Worm (Caenorhabditis elegans): ENCODE data around the gene sre-38.

Gene sre-38

ce11 chrII:12467047-12467446 lies 9.7 kb downstream of the sre-38 start, which contains the start of gene srg-16:
Gene srg-16, plus strand, starts transcription at chrII:12467133.
- TF ChIP-seq blmp-1 (tag; optimal IDR thresholded peaks at IDR 0.05) = no peak
- no peak for TF ChIP-seq hlh-1 (tag; optimal IDR thresholded peaks at IDR 0.05)
- no peak for TF ChIP-seq tbx-8 (GFP tag; optimal IDR thresholded peaks at IDR 0.05)
- no peak for TF ChIP-seq drap-1 (GFP tag; optimal IDR thresholded peaks at IDR 0.05)
- no peak for TF ChIP-seq flh-1 (GFP tag; optimal IDR thresholded peaks at IDR 0.05)
- no peak for TF ChIP-seq sptf-1 (tag; optimal IDR thresholded peaks at IDR 0.05)
- TF ChIP-seq ztf-11 (tag; optimal IDR thresholded peaks at IDR 0.05) = no peak
- TF ChIP-seq snpc-4 (tag; optimal IDR thresholded peaks at IDR 0.05) = no peak
- no peak for TF ChIP-seq sem-2 (GFP tag; optimal IDR thresholded peaks at IDR 0.05)
- TF ChIP-seq unc-62 (GFP tag; optimal IDR thresholded peaks at IDR 0.05) = no peak
- TF ChIP-seq cnd-1 (tag; optimal IDR thresholded peaks at IDR 0.05) = no peak
- TF ChIP-seq ceh-83 (GFP tag; optimal IDR thresholded peaks at IDR 0.05) = no peak
- no peak for TF ChIP-seq lsy-2 (tag; optimal IDR thresholded peaks at IDR 0.05)

DNA sequence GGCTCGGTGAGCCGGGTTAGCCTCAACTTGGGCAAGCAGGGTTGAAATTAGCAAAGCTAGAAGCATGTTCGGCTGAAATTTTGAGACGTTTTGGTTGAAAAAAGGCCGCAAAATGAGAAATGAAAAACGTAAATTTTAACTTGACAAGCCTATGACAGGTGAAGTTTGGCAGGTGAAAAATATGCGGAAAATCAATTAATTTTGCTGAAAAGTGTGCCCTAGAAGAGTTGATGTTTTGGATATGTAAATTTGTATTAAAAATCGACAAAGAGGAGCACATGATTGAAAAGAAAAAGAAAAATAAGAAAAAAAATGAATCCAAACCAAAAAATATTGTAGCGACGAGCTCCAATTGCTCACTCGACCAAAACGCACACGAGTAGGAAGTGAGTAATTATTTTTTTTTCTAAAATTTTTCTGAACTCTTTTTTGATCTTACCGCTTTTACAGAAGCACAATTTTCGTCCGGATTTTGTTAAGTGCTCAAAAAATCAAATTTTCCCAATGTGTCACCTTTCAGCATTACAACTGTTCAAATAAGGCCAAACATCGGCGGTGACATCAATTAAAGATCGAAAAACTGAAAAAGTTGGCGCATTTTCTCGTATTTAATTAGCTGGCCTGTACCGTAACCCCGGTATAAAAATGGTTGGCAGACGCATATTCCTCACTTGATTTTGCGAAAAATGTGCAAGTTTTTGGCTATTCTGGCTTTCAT lies 13.9 kb downstream of the sre-38 start, which contains the start of the genes F15A4.5 and phat-8:
F15A4.5 (minus strand) TSS at position 101 of the 718 bp plus-strand sequence.
phat-8 (plus strand) TSS at position 668 of the 718 bp plus-strand sequence.
- TF ChIP-seq nhr-28 (tag; optimal IDR thresholded peaks at IDR 0.05) (no peak), nhr-2 (tag; optimal IDR thresholded peaks at IDR 0.05) (no peak), mab-5 (tag; optimal IDR thresholded peaks at IDR 0.05) (no peak), nhr-237 (tag; optimal IDR thresholded peaks at IDR 0.05) (no peak), ztf-11 (tag; optimal IDR thresholded peaks at IDR 0.05) (no peak), mep-1 (tag; optimal IDR thresholded peaks at IDR 0.05) (no peak), M03D4.4 (tag; optimal IDR thresholded peaks at IDR 0.05) (no peak), unc-120 (tag; optimal IDR thresholded peaks at IDR 0.05; ENCODE audit: poor library complexity, severe bottlenecking) (no peak), tbx-8 (GFP tag; optimal IDR thresholded peaks at IDR 0.05) (no peak), ceh-39 (tag; optimal IDR thresholded peaks at IDR 0.05) (no peak), unc-39 (tag; optimal IDR thresholded peaks at IDR 0.05) (no peak), drap-1 (GFP tag; optimal IDR thresholded peaks at IDR 0.05) (no peak), ham-2 (GFP tag; optimal IDR thresholded peaks at IDR 0.05) (no peak), bed-3 (GFP tag; optimal IDR thresholded peaks at IDR 0.05) (no peak), snpc-4 (tag; optimal IDR thresholded peaks at IDR 0.05) (no peak), lsy-2 (tag; optimal IDR thresholded peaks at IDR 0.05) (no peak), pha-4 (tag; optimal IDR thresholded peaks at IDR 0.05) (no peak), sem-2 (GFP tag; optimal IDR thresholded peaks at IDR 0.05) (no peak), ceh-83 (GFP tag; optimal IDR thresholded peaks at IDR 0.05) (no peak)

ce11 chrII:12473406-12473805 lies 16.0 kb downstream of the sre-38 start, which contains the start of gene srg-17:
Gene srg-17, plus strand, starts transcription at chrII:12473706.
- TF ChIP-seq pha-4 (tag; optimal IDR thresholded peaks at IDR 0.05) (no peak), M03D4.4 (tag; optimal IDR thresholded peaks at IDR 0.05) (no peak), nhr-28 (tag; optimal IDR thresholded peaks at IDR 0.05) (no peak), nhr-12 (tag; optimal IDR thresholded peaks at IDR 0.05) (no peak), zip-8 (tag; optimal IDR thresholded peaks at IDR 0.05) (no peak), drap-1 (GFP tag; optimal IDR thresholded peaks at IDR 0.05) (no peak), sptf-1 (tag; optimal IDR thresholded peaks at IDR 0.05) (no peak), tbx-8 (GFP tag; optimal IDR thresholded peaks at IDR 0.05) (no peak), ztf-11 (tag; optimal IDR thresholded peaks at IDR 0.05) (no peak), bed-3 (GFP tag; optimal IDR thresholded peaks at IDR 0.05) (no peak), mep-1 (tag; optimal IDR thresholded peaks at IDR 0.05) (no peak), unc-62 (GFP tag; optimal IDR thresholded peaks at IDR 0.05) (no peak), nhr-2 (tag; optimal IDR thresholded peaks at IDR 0.05) (no peak), ceh-39 (tag; optimal IDR thresholded peaks at IDR 0.05) (no peak), ceh-83 (GFP tag; optimal IDR thresholded peaks at IDR 0.05) (no peak), lin-32 (GFP tag; optimal IDR thresholded peaks at IDR 0.05) (no peak), cnd-1 (tag; optimal IDR thresholded peaks at IDR 0.05) (no peak), sem-2 (GFP tag; optimal IDR thresholded peaks at IDR 0.05) (no peak), lsy-2 (tag; optimal IDR thresholded peaks at IDR 0.05) (no peak), hlh-1 (tag; optimal IDR thresholded peaks at IDR 0.05) (no peak)

ce11 chrII:12480811-12481210 lies 23.4 kb downstream of the sre-38 start, which contains the start of gene arrd-9:
Gene arrd-9, minus strand, starts transcription at chrII:12480911.
- TF ChIP-seq sptf-1 (tag; optimal IDR thresholded peaks at IDR 0.05) (no peak), ces-1 (GFP tag; optimal IDR thresholded peaks at IDR 0.05) (no peak), nhr-28 (tag; optimal IDR thresholded peaks at IDR 0.05) (no peak), sem-2 (GFP tag; optimal IDR thresholded peaks at IDR 0.05) (no peak), nhr-2 (tag; optimal IDR thresholded peaks at IDR 0.05) (no peak), nhr-76 (tag; optimal IDR thresholded peaks at IDR 0.05) (no peak), mab-5 (tag; optimal IDR thresholded peaks at IDR 0.05) (no peak), bed-3 (GFP tag; optimal IDR thresholded peaks at IDR 0.05) (no peak)
